Worm (Caenorhabditis elegans) whole organism, late embryonic: ENCODE measurements around the gene C05D9.7.

Source experiments
- C08G9.2 ChIP-seq: sonication (generic microtip); optimal IDR thresholded peaks from 2 replicates; lab custom pipeline; 2016; ENCODE audit warnings: mild to moderate bottlenecking, missing genetic modification characterization, moderate library complexity, missing compliant biosample characterization
- K02D7.2 ChIP-seq: sonication (generic microtip); optimal IDR thresholded peaks from 2 replicates; lab custom pipeline; 2017; ENCODE audit warnings: mild to moderate bottlenecking, missing genetic modification characterization, missing compliant biosample characterization
- K09A11.1 ChIP-seq: sonication (generic microtip); optimal IDR thresholded peaks from 2 replicates; lab custom pipeline; 2017; ENCODE audit warnings: antibody characterized with exemption, mild to moderate bottlenecking, missing genetic modification characterization, missing compliant biosample characterization; ENCODE audit not compliant: insufficient read depth
- Y22D7AL.16 ChIP-seq: sonication (generic microtip); optimal IDR thresholded peaks from 2 replicates; lab custom pipeline; 2016; ENCODE audit warnings: missing genetic modification characterization, missing compliant biosample characterization
- ceh-18 ChIP-seq: sonication (generic microtip); optimal IDR thresholded peaks from 2 replicates; lab custom pipeline; 2016; ENCODE audit warnings: missing genetic modification characterization, missing compliant biosample characterization
- ceh-19 ChIP-seq: fragments of 200-800 bp; sonication (Bioruptor generic); optimal IDR thresholded peaks from 2 replicates; lab custom pipeline; 2018; ENCODE audit warnings: mild to moderate bottlenecking, missing genetic modification characterization, missing compliant biosample characterization
- ceh-22 ChIP-seq: sonication (generic microtip); optimal IDR thresholded peaks from 2 replicates; lab custom pipeline; 2017; ENCODE audit warnings: missing biosample characterization, missing genetic modification characterization
- ceh-24 ChIP-seq: sonication (generic microtip); optimal IDR thresholded peaks from 2 replicates; lab custom pipeline; 2016; ENCODE audit warnings: mild to moderate bottlenecking, missing genetic modification characterization, missing compliant biosample characterization
- ceh-31 ChIP-seq: sonication (generic microtip); optimal IDR thresholded peaks from 2 replicates; lab custom pipeline; 2016; ENCODE audit warnings: missing genetic modification characterization, missing compliant biosample characterization
- ceh-45 ChIP-seq: fragments of 200-800 bp; sonication (Bioruptor generic); IDR thresholded peaks from 2 replicates; pipeline ENCODE4 v1.3.6; 2022; ENCODE audit warnings: missing genetic modification reagents, missing genetic modification characterization, missing compliant biosample characterization
- ceh-48 ChIP-seq: sonication (generic microtip); optimal IDR thresholded peaks from 2 replicates; lab custom pipeline; 2016; ENCODE audit warnings: missing genetic modification characterization, inconsistent platforms, missing compliant biosample characterization
- ceh-6 ChIP-seq: fragments of 200-800 bp; sonication (Bioruptor generic); optimal IDR thresholded peaks from 2 replicates; lab custom pipeline; 2018; ENCODE audit warnings: mild to moderate bottlenecking, missing genetic modification characterization, missing compliant biosample characterization
- dmd-4 ChIP-seq: sonication (generic microtip); optimal IDR thresholded peaks from 2 replicates; lab custom pipeline; 2016; ENCODE audit warnings: borderline replicate concordance, missing genetic modification characterization, missing compliant biosample characterization
- dve-1 ChIP-seq: sonication (generic microtip); optimal IDR thresholded peaks from 2 replicates; lab custom pipeline; 2017; ENCODE audit warnings: antibody characterized with exemption, mild to moderate bottlenecking, missing genetic modification characterization, missing compliant biosample characterization
- elt-2 ChIP-seq: sonication (generic microtip); optimal IDR thresholded peaks from 2 replicates; lab custom pipeline; 2016; ENCODE audit warnings: missing genetic modification reagents, missing genetic modification characterization, missing compliant biosample characterization
- ets-4 ChIP-seq: sonication (generic microtip); optimal IDR thresholded peaks from 2 replicates; lab custom pipeline; 2016; ENCODE audit warnings: missing genetic modification characterization, missing compliant biosample characterization
- fax-1 ChIP-seq: sonication (generic microtip); optimal IDR thresholded peaks from 2 replicates; lab custom pipeline; 2016; ENCODE audit warnings: missing genotype, missing genetic modification characterization, missing compliant biosample characterization
- fkh-10 ChIP-seq: fragments of 150-350 bp; optimal IDR thresholded peaks from 2 replicates; lab custom pipeline; 2014; ENCODE audit warnings: missing biosample characterization, missing genetic modification reagents, missing genetic modification characterization
- hlh-13 ChIP-seq: fragments of 200-800 bp; sonication (Bioruptor generic); optimal IDR thresholded peaks from 2 replicates; lab custom pipeline; 2018; ENCODE audit warnings: mild to moderate bottlenecking, missing genetic modification characterization, missing compliant biosample characterization
- hlh-30 ChIP-seq: sonication (generic microtip); optimal IDR thresholded peaks from 2 replicates; lab custom pipeline; 2017; ENCODE audit warnings: antibody characterized with exemption, missing genetic modification characterization, missing compliant biosample characterization; ENCODE audit not compliant: insufficient read depth
- hlh-6 ChIP-seq: sonication (generic microtip); optimal IDR thresholded peaks from 2 replicates; lab custom pipeline; 2016; ENCODE audit warnings: missing genotype, missing genetic modification characterization, missing compliant biosample characterization
- hlh-8 ChIP-seq: sonication (generic microtip); optimal IDR thresholded peaks from 2 replicates; lab custom pipeline; 2016; ENCODE audit warnings: missing genotype, missing genetic modification characterization, missing compliant biosample characterization
- lin-11 ChIP-seq: fragments of 200-800 bp; sonication (Bioruptor generic); optimal IDR thresholded peaks from 2 replicates; lab custom pipeline; 2018; ENCODE audit warnings: mild to moderate bottlenecking, missing genetic modification characterization, missing compliant biosample characterization
- nfya-1 ChIP-seq: sonication (generic microtip); optimal IDR thresholded peaks from 2 replicates; lab custom pipeline; 2017; ENCODE audit warnings: missing genetic modification characterization, mild to moderate bottlenecking, missing compliant biosample characterization, antibody characterized with exemption, moderate library complexity
- odd-2 ChIP-seq: sonication (generic microtip); optimal IDR thresholded peaks from 2 replicates; lab custom pipeline; 2017; ENCODE audit warnings: antibody characterized with exemption, mild to moderate bottlenecking, missing genetic modification characterization, missing compliant biosample characterization
- pag-3 ChIP-seq: sonication (generic microtip); optimal IDR thresholded peaks from 2 replicates; lab custom pipeline; 2016; ENCODE audit warnings: missing compliant biosample characterization, missing genetic modification characterization, borderline replicate concordance
- pat-9 ChIP-seq: fragments of 200-800 bp; sonication (Bioruptor generic); optimal IDR thresholded peaks from 2 replicates; lab custom pipeline; 2018; ENCODE audit warnings: mild to moderate bottlenecking, missing genetic modification characterization, moderate library complexity, missing compliant biosample characterization
- pax-1 ChIP-seq: fragments of 150-350 bp; optimal IDR thresholded peaks from 2 replicates; lab custom pipeline; 2014; ENCODE audit warnings: missing biosample characterization, missing genetic modification characterization
- pros-1 ChIP-seq: fragments of 150-350 bp; optimal IDR thresholded peaks from 2 replicates; lab custom pipeline; 2014; ENCODE audit warnings: missing biosample characterization, missing genetic modification reagents, missing genetic modification characterization
- ref-2 ChIP-seq: sonication (generic microtip); optimal IDR thresholded peaks from 2 replicates; lab custom pipeline; 2016; ENCODE audit warnings: missing genetic modification characterization, missing compliant biosample characterization
- rnt-1 ChIP-seq: sonication (generic microtip); optimal IDR thresholded peaks from 2 replicates; lab custom pipeline; 2016; ENCODE audit warnings: missing genetic modification characterization, missing compliant biosample characterization
- sdc-2 ChIP-seq: sonication (generic microtip); optimal IDR thresholded peaks from 2 replicates; lab custom pipeline; 2016; ENCODE audit warnings: missing genotype, missing genetic modification characterization, missing compliant biosample characterization
- sox-2 ChIP-seq: fragments of 200-800 bp; sonication (Bioruptor generic); IDR thresholded peaks from 2 replicates; pipeline ENCODE4 v1.3.6; 2022; ENCODE audit warnings: missing genetic modification reagents, missing genetic modification characterization, missing compliant biosample characterization
- sox-4 ChIP-seq: sonication (generic microtip); optimal IDR thresholded peaks from 2 replicates; lab custom pipeline; 2017; ENCODE audit warnings: mild to moderate bottlenecking, missing genetic modification characterization, inconsistent platforms, missing compliant biosample characterization
- tbx-2 ChIP-seq: sonication (generic microtip); optimal IDR thresholded peaks from 2 replicates; lab custom pipeline; 2016; ENCODE audit warnings: missing genetic modification characterization, missing compliant biosample characterization
- tbx-7 ChIP-seq: sonication (generic microtip); optimal IDR thresholded peaks from 2 replicates; lab custom pipeline; 2016; ENCODE audit warnings: missing genotype, missing genetic modification characterization, missing compliant biosample characterization
- ttx-3 ChIP-seq: sonication (generic microtip); optimal IDR thresholded peaks from 2 replicates; lab custom pipeline; 2016; ENCODE audit warnings: missing genetic modification reagents, missing genetic modification characterization, missing compliant biosample characterization
- unc-3 ChIP-seq, 2 experiments: fragments of 200-800 bp in 1 of 2; sonication (Bioruptor generic) in 1 of 2; sonication (generic microtip) in 1 of 2; conservative IDR thresholded peaks in 1 of 2; optimal IDR thresholded peaks in 1 of 2; 2 replicates each; pipeline versions ENCODE4 v1.3.6 to Lab custom; 2016 to 2022; ENCODE audit warnings: missing compliant biosample characterization in 2 of 2, missing genetic modification characterization in 2 of 2, missing genetic modification reagents in 1 of 2
- unc-42 ChIP-seq: sonication (generic microtip); optimal IDR thresholded peaks from 2 replicates; lab custom pipeline; 2016; ENCODE audit warnings: missing genotype, missing genetic modification characterization, missing compliant biosample characterization
- zip-5 ChIP-seq: sonication (generic microtip); optimal IDR thresholded peaks from 2 replicates; lab custom pipeline; 2016; ENCODE audit warnings: missing genetic modification characterization, missing compliant biosample characterization
- ztf-16 ChIP-seq: sonication (generic microtip); optimal IDR thresholded peaks from 2 replicates; lab custom pipeline; 2017; ENCODE audit warnings: missing genetic modification characterization, missing compliant biosample characterization

C05D9.7 gene

ce11 chrX:1147394-1147793 lies 28.2 kb upstream of the C05D9.7 start:
- no peak for TF ChIP-seq ceh-22
- TF ChIP-seq fax-1 (tag; lab: Kevin White, UChicago) = no peak
- no peak for TF ChIP-seq ceh-48 (tag; lab: Kevin White, UChicago)
- TF ChIP-seq unc-42 (tag; lab: Kevin White, UChicago) = no peak
- no peak for TF ChIP-seq pag-3 (tag; lab: Kevin White, UChicago)
- TF ChIP-seq pat-9 (tag; lab: Kevin White, UChicago) = no peak
- no peak for TF ChIP-seq hlh-13
- no peak for TF ChIP-seq odd-2 (tag; lab: Kevin White, UChicago)
- TF ChIP-seq sox-2 (GFP tag; lab: Robert Waterston, UW) = no peak
- no peak for TF ChIP-seq dve-1
- TF ChIP-seq ceh-31 = no peak

DNA sequence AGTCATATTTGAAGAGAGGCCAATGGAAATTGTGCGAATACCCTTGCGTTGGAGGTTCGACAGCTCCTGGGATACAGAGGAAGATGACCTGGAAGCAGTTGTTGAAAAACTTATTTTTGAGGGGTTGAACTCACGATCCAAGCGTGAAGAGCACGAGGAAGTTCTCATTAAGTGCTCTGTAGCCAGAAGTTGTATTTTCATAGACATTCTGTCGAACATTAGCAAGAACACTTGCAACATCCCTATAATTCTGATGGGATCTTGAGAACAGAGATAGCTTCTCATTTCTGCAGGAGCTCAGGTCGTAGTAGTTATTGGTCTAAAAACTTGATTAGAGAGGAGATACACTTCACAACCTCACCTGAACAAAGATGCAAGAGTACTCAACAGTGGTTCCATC lies 22.4 kb upstream of the C05D9.7 start:
- no peak for TF ChIP-seq ref-2 (tag; lab: Kevin White, UChicago)
- TF ChIP-seq ceh-6 (GFP tag; lab: Kevin White, UChicago) = no peak
- no peak for TF ChIP-seq ztf-16 (tag; lab: Kevin White, UChicago)
- no peak for TF ChIP-seq hlh-6

- TF ChIP-seq zip-5 (tag; lab: Kevin White, UChicago) = no peak
- peak; percentile 38 for TF ChIP-seq ceh-31
- TF ChIP-seq lin-11 (tag; lab: Kevin White, UChicago) = no peak
- TF ChIP-seq dve-1 = no peak
- TF ChIP-seq K09A11.1 (tag; lab: Kevin White, UChicago) = no peak
- TF ChIP-seq ets-4 (tag; lab: Kevin White, UChicago) = no peak
- TF ChIP-seq elt-2 (tag; lab: Kevin White, UChicago) = no peak
- TF ChIP-seq rnt-1 = no peak
- TF ChIP-seq sdc-2 (tag; lab: Kevin White, UChicago) = peak; percentile 41
- no peak for TF ChIP-seq pag-3 (tag; lab: Kevin White, UChicago)
- TF ChIP-seq ref-2 (tag; lab: Kevin White, UChicago) = peak; percentile 36
- TF ChIP-seq ztf-16 (tag; lab: Kevin White, UChicago) = no peak
- no peak for TF ChIP-seq ceh-48 (tag; lab: Kevin White, UChicago)
- TF ChIP-seq tbx-2 (tag; lab: Kevin White, UChicago) = peak; percentile 11
- TF ChIP-seq C08G9.2 (tag; lab: Kevin White, UChicago) = no peak
- no peak for TF ChIP-seq sox-4 (tag; lab: Kevin White, UChicago)
- TF ChIP-seq sox-2 (GFP tag; lab: Robert Waterston, UW) = no peak
- no peak for TF ChIP-seq ceh-45 (GFP tag; lab: Robert Waterston, UW)
- TF ChIP-seq pros-1 (tag; lab: Kevin White, UChicago) = no peak
- TF ChIP-seq tbx-7 = no peak
- TF ChIP-seq ceh-19 (GFP tag; lab: Kevin White, UChicago) = no peak
- no peak for TF ChIP-seq Y22D7AL.16
- no peak for TF ChIP-seq ceh-24
- no peak for TF ChIP-seq K02D7.2
- no peak for TF ChIP-seq unc-3 (GFP tag; conservative IDR thresholded peaks at IDR 0.05; lab: Robert Waterston, UW)
- no peak for TF ChIP-seq unc-3 (tag; optimal IDR thresholded peaks at IDR 0.05; lab: Kevin White, UChicago)
- TF ChIP-seq nfya-1 (tag; lab: Kevin White, UChicago) = peak; percentile 24
- peak; percentile 51 for TF ChIP-seq hlh-30 (tag; lab: Kevin White, UChicago)
- peak; percentile 6 for TF ChIP-seq hlh-8 (tag; lab: Kevin White, UChicago)
- no peak for TF ChIP-seq ceh-22
- TF ChIP-seq dmd-4 (tag; lab: Kevin White, UChicago) = no peak
- TF ChIP-seq unc-42 (tag; lab: Kevin White, UChicago) = peak; percentile 18
- no peak for TF ChIP-seq fkh-10
- peak; percentile 35 for TF ChIP-seq ceh-18 (tag; lab: Kevin White, UChicago)
- TF ChIP-seq hlh-6 = no peak
- peak; percentile 6 for TF ChIP-seq ceh-6 (GFP tag; lab: Kevin White, UChicago)
- no peak for TF ChIP-seq ttx-3 (tag; lab: Kevin White, UChicago)
- no peak for TF ChIP-seq pax-1 (tag; lab: Kevin White, UChicago)
Observed at ce11 chrX:1128503-1129036, 9.4 kb upstream of the C05D9.7 start, which contains the start of gene snx-1. Gene snx-1 (plus strand): TSS chrX:1128986.
